Fruit fly (Drosophila melanogaster) whole organism, embryonic: ENCODE measurements around the gene Pp1-87B.

ENCODE experiments used
- Ada2b ChIP-seq: fragments of 200-800 bp; sonication (Bioruptor generic); IDR thresholded peaks from 2 replicates; pipeline ENCODE4 v1.3.6; 2022; ENCODE audit warnings: missing biosample characterization, missing genetic modification characterization
- Awh ChIP-seq: fragments of 200-800 bp; sonication (Bioruptor generic); IDR thresholded peaks from 2 replicates; pipeline ENCODE4, ENCODE4 v1.3.6; 2022; ENCODE audit warnings: missing biosample characterization, missing genetic modification characterization
- CG10209 ChIP-seq: fragments of 200-800 bp; sonication (Bioruptor generic); optimal IDR thresholded peaks from 3 replicates; lab custom pipeline; 2017; ENCODE audit warnings: missing biosample characterization, mild to moderate bottlenecking, missing genetic modification characterization, missing genetic modification reagents
- CG10543 ChIP-seq: fragments of 200-800 bp; sonication (Bioruptor generic); optimal IDR thresholded peaks from 3 replicates; lab custom pipeline; 2017; ENCODE audit warnings: missing biosample characterization, mild to moderate bottlenecking, missing genetic modification characterization, moderate library complexity
- CG11696 ChIP-seq: fragments of 200-800 bp; sonication (Bioruptor generic); IDR thresholded peaks from 2 replicates; pipeline ENCODE4 v1.3.6; 2022; ENCODE audit warnings: missing biosample characterization, missing genetic modification characterization
- CG12104 ChIP-seq: fragments of 200-800 bp; sonication (Bioruptor generic); optimal IDR thresholded peaks from 3 replicates; lab custom pipeline; 2016; ENCODE audit warnings: missing biosample characterization, missing genetic modification characterization
- CG12299 ChIP-seq: fragments of 200-800 bp; sonication (Bioruptor generic); optimal IDR thresholded peaks from 2 replicates; lab custom pipeline; 2018; ENCODE audit warnings: missing biosample characterization, mild to moderate bottlenecking, missing genetic modification characterization
- CG15269 ChIP-seq: fragments of 200-800 bp; sonication (Bioruptor generic); optimal IDR thresholded peaks from 2 replicates; lab custom pipeline; 2018; ENCODE audit warnings: missing biosample characterization, mild to moderate bottlenecking, missing genetic modification characterization, moderate library complexity
- CG18476 ChIP-seq: fragments of 200-800 bp; sonication (Bioruptor generic); optimal IDR thresholded peaks from 2 replicates; lab custom pipeline; 2016; ENCODE audit warnings: missing biosample characterization, mild to moderate bottlenecking, missing genetic modification characterization
- CG18619 ChIP-seq: fragments of 200-800 bp; sonication (Bioruptor generic); optimal IDR thresholded peaks from 3 replicates; lab custom pipeline; 2017; ENCODE audit warnings: missing biosample characterization, mild to moderate bottlenecking, missing genetic modification characterization
- CG30020 ChIP-seq: fragments of 200-800 bp; optimal IDR thresholded peaks from 2 replicates; lab custom pipeline; 2019; ENCODE audit warnings: missing biosample characterization, mild to moderate bottlenecking, missing genetic modification characterization, moderate library complexity
- CG3163 ChIP-seq: fragments of 200-800 bp; sonication (Bioruptor generic); optimal IDR thresholded peaks from 3 replicates; lab custom pipeline; 2016; ENCODE audit warnings: missing biosample characterization, missing genetic modification characterization
- CG32772 ChIP-seq: fragments of 200-800 bp; sonication (Bioruptor generic); IDR thresholded peaks from 2 replicates; pipeline ENCODE4 v1.3.6; 2022; ENCODE audit warnings: missing biosample characterization, missing genetic modification characterization
- CG34224 ChIP-seq: fragments of 200-800 bp; sonication (Bioruptor generic); IDR thresholded peaks from 3 replicates; pipeline ENCODE4 v1.3.6; 2022; ENCODE audit warnings: missing biosample characterization, missing genetic modification characterization; ENCODE audit not compliant: partially characterized antibody
- CG4360 ChIP-seq: fragments of 200-800 bp; sonication (Bioruptor generic); IDR thresholded peaks from 2 replicates; pipeline ENCODE4 v1.3.6; 2022; ENCODE audit warnings: missing biosample characterization, missing genetic modification characterization
- CG4617 ChIP-seq: fragments of 200-800 bp; sonication (Bioruptor generic); optimal IDR thresholded peaks from 3 replicates; lab custom pipeline; 2016; ENCODE audit warnings: missing biosample characterization, missing genetic modification characterization, borderline replicate concordance
- CG4730 ChIP-seq: fragments of 200-800 bp; sonication (Bioruptor generic); IDR thresholded peaks from 2 replicates; pipeline ENCODE4 v1.3.6; 2022; ENCODE audit warnings: missing biosample characterization, missing genetic modification characterization
- CG6254 ChIP-seq: fragments of 200-800 bp; sonication (Bioruptor generic); optimal IDR thresholded peaks from 3 replicates; lab custom pipeline; 2017; ENCODE audit warnings: mild to moderate bottlenecking, missing biosample characterization, missing genetic modification reagents, missing genetic modification characterization
- CG7357 ChIP-seq: fragments of 200-800 bp; sonication (Bioruptor generic); IDR thresholded peaks from 3 replicates; pipeline ENCODE4 v1.3.6; 2022; ENCODE audit warnings: missing biosample characterization, missing genetic modification characterization
- Chrac-16 ChIP-seq: fragments of 200-800 bp; sonication (Bioruptor generic); optimal IDR thresholded peaks from 3 replicates; lab custom pipeline; 2016; ENCODE audit warnings: missing biosample characterization, missing genetic modification characterization
- E2f2 ChIP-seq: fragments of 200-800 bp; sonication (Bioruptor generic); IDR thresholded peaks from 2 replicates; pipeline ENCODE4 v1.3.6; 2022; ENCODE audit warnings: missing biosample characterization, missing genetic modification characterization
- Eip74EF ChIP-seq, 2 experiments: fragments of 200-800 bp in 1 of 2; fragments of >200 bp in 1 of 2; sonication (Bioruptor generic) in 1 of 2; optimal IDR thresholded peaks; 2 replicates each; lab custom pipeline; 2017 to 2019; ENCODE audit warnings: missing biosample characterization in 2 of 2, missing genetic modification characterization in 2 of 2, mild to moderate bottlenecking in 1 of 2, moderate library complexity in 1 of 2
- HHEX ChIP-seq: fragments of 200-800 bp; sonication (Bioruptor generic); optimal IDR thresholded peaks from 3 replicates; lab custom pipeline; 2017; ENCODE audit warnings: missing biosample characterization, mild to moderate bottlenecking, missing genetic modification characterization, missing genetic modification reagents
- Hmr ChIP-seq: fragments of 200-800 bp; sonication (Bioruptor generic); optimal IDR thresholded peaks from 3 replicates; lab custom pipeline; 2017; ENCODE audit warnings: mild to moderate bottlenecking, missing biosample characterization, missing genetic modification reagents, missing genetic modification characterization
- Hsf ChIP-seq: fragments of 200-800 bp; sonication (Bioruptor generic); optimal IDR thresholded peaks from 3 replicates; lab custom pipeline; 2016; ENCODE audit warnings: missing biosample characterization, missing genetic modification characterization
- Med ChIP-seq: fragments of 200-800 bp; sonication (Bioruptor generic); peaks from one replicate; lab custom pipeline; 2016; ENCODE audit warnings: missing biosample characterization, missing genetic modification characterization, mild to moderate bottlenecking, inconsistent platforms, moderate library complexity
- NC2β ChIP-seq: fragments of 200-800 bp; sonication (Bioruptor generic); optimal IDR thresholded peaks from 2 replicates; lab custom pipeline; 2016; ENCODE audit warnings: missing biosample characterization, missing genetic modification characterization
- Rx ChIP-seq: fragments of 200-800 bp; sonication (Bioruptor generic); IDR thresholded peaks from 2 replicates; pipeline ENCODE4 v1.3.6; 2022; ENCODE audit warnings: missing biosample characterization, missing genetic modification characterization
- Sox100B ChIP-seq: fragments of 200-800 bp; sonication (Bioruptor generic); optimal IDR thresholded peaks from 3 replicates; lab custom pipeline; 2018; ENCODE audit warnings: missing biosample characterization, mild to moderate bottlenecking, missing genetic modification characterization
- Sry-δ ChIP-seq: fragments of 200-800 bp; sonication (Bioruptor generic); optimal IDR thresholded peaks from 2 replicates; lab custom pipeline; 2016; ENCODE audit warnings: missing biosample characterization, missing genetic modification characterization
- bbx ChIP-seq: fragments of 200-800 bp; sonication (Bioruptor generic); IDR thresholded peaks from 2 replicates; pipeline ENCODE4 v1.3.6; 2022; ENCODE audit warnings: missing biosample characterization, missing genetic modification characterization; ENCODE audit not compliant: partially characterized antibody
- bigmax ChIP-seq: fragments of 200-800 bp; sonication (Bioruptor generic); optimal IDR thresholded peaks from 2 replicates; lab custom pipeline; 2018; ENCODE audit warnings: missing biosample characterization, mild to moderate bottlenecking, missing genetic modification characterization
- btn ChIP-seq: fragments of 200-800 bp; sonication (Bioruptor generic); optimal IDR thresholded peaks from 2 replicates; lab custom pipeline; 2016; ENCODE audit warnings: missing biosample characterization, missing genetic modification characterization
- croc ChIP-seq: fragments of 200-800 bp; sonication (Bioruptor generic); conservative IDR thresholded peaks from 3 replicates; pipeline ENCODE4 v1.3.6; 2022; ENCODE audit warnings: missing biosample characterization, missing genetic modification characterization
- dmrt11E ChIP-seq: fragments of 200-800 bp; sonication (Bioruptor generic); optimal IDR thresholded peaks from 3 replicates; lab custom pipeline; 2018; ENCODE audit warnings: missing biosample characterization, mild to moderate bottlenecking, missing genetic modification characterization, moderate library complexity
- ems ChIP-seq: fragments of 200-800 bp; sonication (Bioruptor generic); optimal IDR thresholded peaks from 3 replicates; lab custom pipeline; 2016; ENCODE audit warnings: missing biosample characterization, missing genetic modification characterization
- ftz-f1 ChIP-seq: fragments of 200-800 bp; sonication (Bioruptor generic); optimal IDR thresholded peaks from 2 replicates; lab custom pipeline; 2016; ENCODE audit warnings: missing biosample characterization, missing genetic modification characterization
- grn ChIP-seq: fragments of 200-800 bp; sonication (Bioruptor generic); optimal IDR thresholded peaks from 3 replicates; lab custom pipeline; 2017; ENCODE audit warnings: missing biosample characterization, missing genetic modification characterization
- hb ChIP-seq: fragments of 200-800 bp; sonication (Bioruptor generic); IDR thresholded peaks from 3 replicates; pipeline ENCODE4 v1.3.6; 2022; ENCODE audit warnings: missing biosample characterization, missing genetic modification characterization; ENCODE audit not compliant: partially characterized antibody
- inv ChIP-seq: fragments of 200-800 bp; sonication (Bioruptor generic); IDR thresholded peaks from 2 replicates; pipeline ENCODE4 v1.3.6; 2022; ENCODE audit warnings: missing biosample characterization, missing genetic modification characterization; ENCODE audit not compliant: partially characterized antibody
- oc ChIP-seq: fragments of 200-800 bp; sonication (Bioruptor generic); optimal IDR thresholded peaks from 2 replicates; lab custom pipeline; 2018; ENCODE audit warnings: missing biosample characterization, mild to moderate bottlenecking, missing genetic modification characterization, moderate library complexity
- sima ChIP-seq: fragments of 200-800 bp; sonication (Bioruptor generic); optimal IDR thresholded peaks from 2 replicates; lab custom pipeline; 2016; ENCODE audit warnings: missing biosample characterization, missing genetic modification characterization
- sna ChIP-seq: fragments of 200-800 bp; sonication (Bioruptor generic); IDR thresholded peaks from 2 replicates; pipeline ENCODE4 v1.3.6; 2022; ENCODE audit warnings: missing biosample characterization, missing genetic modification characterization; ENCODE audit not compliant: partially characterized antibody
- tap ChIP-seq: fragments of 200-800 bp; optimal IDR thresholded peaks from 3 replicates; lab custom pipeline; 2019; ENCODE audit warnings: missing biosample characterization, mild to moderate bottlenecking, missing genetic modification characterization, moderate library complexity
- tll ChIP-seq, 2 experiments: fragments of 200-800 bp in 1 of 2; fragments of >200 bp in 1 of 2; sonication (Bioruptor generic) in 1 of 2; optimal IDR thresholded peaks; 2 replicates each; lab custom pipeline; 2017 to 2019; ENCODE audit warnings: missing biosample characterization in 2 of 2, missing genetic modification characterization in 2 of 2, mild to moderate bottlenecking in 1 of 2, moderate library complexity in 1 of 2
- wor ChIP-seq: fragments of 200-800 bp; sonication (Bioruptor generic); IDR thresholded peaks from 2 replicates; pipeline ENCODE4 v1.3.6; 2022; ENCODE audit warnings: missing biosample characterization, missing genetic modification characterization
- z ChIP-seq: fragments of 200-800 bp; sonication (Bioruptor generic); IDR thresholded peaks from 3 replicates; pipeline ENCODE4 v1.3.6; 2022; ENCODE audit warnings: missing biosample characterization, missing genetic modification characterization
- zen ChIP-seq: fragments of 200-800 bp; sonication (Bioruptor generic); optimal IDR thresholded peaks from 3 replicates; lab custom pipeline; 2018; ENCODE audit warnings: missing biosample characterization, mild to moderate bottlenecking, missing genetic modification characterization, moderate library complexity

Pp1-87B gene

DNA sequence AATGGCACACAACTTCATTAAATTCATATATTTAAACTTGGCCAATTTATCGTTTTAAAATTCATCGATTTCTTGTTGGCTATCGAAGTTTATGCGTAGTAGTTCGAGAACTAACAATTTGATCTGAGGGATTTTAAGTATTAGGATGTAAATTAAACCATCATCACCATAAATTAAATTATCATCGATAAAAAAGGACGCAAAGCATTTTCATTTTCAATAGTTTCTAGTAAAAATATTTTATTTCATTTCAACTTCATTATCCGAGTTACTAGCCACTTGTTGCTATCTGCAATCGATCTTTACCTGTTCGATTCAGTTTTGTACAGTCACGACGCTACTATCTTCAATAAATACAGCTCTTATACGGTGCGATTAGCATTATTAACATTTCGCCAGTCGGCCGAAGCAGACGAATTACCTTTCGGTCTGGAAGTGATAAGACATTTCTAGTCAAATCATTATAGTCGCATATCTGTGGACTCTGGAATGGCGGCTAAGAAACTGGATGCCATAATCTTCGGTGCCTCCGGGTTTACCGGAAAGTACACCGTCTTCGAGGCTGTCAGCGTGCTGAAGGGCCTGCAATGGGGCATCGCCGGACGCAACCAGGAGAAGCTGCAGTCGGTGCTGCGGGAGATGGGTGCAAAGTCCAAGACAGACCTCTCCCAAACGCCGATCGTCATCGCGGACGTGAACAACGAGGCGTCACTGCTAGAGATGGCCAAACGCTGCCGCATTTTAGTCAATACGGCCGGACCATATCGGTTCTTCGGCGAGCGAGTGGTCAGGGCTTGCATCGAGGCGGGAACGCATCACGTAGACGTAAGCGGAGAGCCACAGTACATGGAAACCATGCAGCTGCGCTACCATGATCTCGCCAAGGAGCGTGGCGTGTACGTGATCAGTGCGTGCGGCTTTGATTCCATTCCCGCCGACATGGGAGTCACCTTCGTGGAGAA is 19.2 kb downstream of the Pp1-87B start, which contains the start of gene CG5167 (continued):
- TF ChIP-seq CG3163 (GFP tag; lab: Kevin White, UChicago) (no peak), sna (GFP tag; lab: Robert Waterston, UW) (no peak), Rx (GFP tag; lab: Robert Waterston, UW) (no peak), oc (tag; lab: Kevin White, UChicago) (no peak), E2f2 (peak; percentile 50; the same call in 1 of the 2 replicates), CG10543 (GFP tag; lab: Kevin White, UChicago) (no peak), Eip74EF (GFP tag; optimal IDR thresholded peaks at IDR 0.05; lab: Kevin White, UChicago) (no peak), grn (GFP tag; lab: Kevin White, UChicago) (peak; percentile 93), Sry-δ (GFP tag; lab: Kevin White, UChicago) (peak; percentile 45), ftz-f1 (GFP tag; lab: Kevin White, UChicago) (no peak), Ada2b (GFP tag; lab: Robert Waterston, UW) (no peak), tap (tag; lab: Kevin White, UChicago) (peak; percentile 60), Hmr (peak; percentile 35), tll (GFP tag; optimal IDR thresholded peaks at IDR 0.05; lab: Kevin White, UChicago) (no peak), zen (peak; percentile 57), z (GFP tag; lab: Robert Waterston, UW) (no peak), CG34224 (GFP tag; lab: Robert Waterston, UW) (peak; percentile 43; the same call in 2 of the 3 replicates), bbx (GFP tag; lab: Robert Waterston, UW) (0 out of 2 replicates have a peak, but pooled peaks have one; percentile 22), Chrac-16 (peak; percentile 35), ems (GFP tag; lab: Kevin White, UChicago) (no peak), CG6254 (no peak), dmrt11E (peak; percentile 42), CG18476 (GFP tag; lab: Kevin White, UChicago) (no peak), CG7357 (GFP tag; lab: Robert Waterston, UW) (no peak), CG10209 (no peak), CG4360 (no peak), CG32772 (GFP tag; lab: Robert Waterston, UW) (no peak), Awh (GFP tag; lab: Robert Waterston, UW) (no peak), bigmax (GFP tag; lab: Kevin White, UChicago) (no peak), Sox100B (GFP tag; lab: Kevin White, UChicago) (no peak), CG18619 (GFP tag; lab: Kevin White, UChicago) (no peak), CG15269 (tag; lab: Kevin White, UChicago) (peak; percentile 47), NC2β (GFP tag; lab: Kevin White, UChicago) (no peak), CG4730 (GFP tag; lab: Robert Waterston, UW) (peak; percentile 8; the same call in 1 of the 2 replicates), sima (GFP tag; lab: Kevin White, UChicago) (no peak), CG12104 (GFP tag; lab: Kevin White, UChicago) (peak; percentile 36), Med (GFP tag; lab: Kevin White, UChicago) (peak; percentile 55), inv (GFP tag; lab: Robert Waterston, UW) (no peak), CG11696 (GFP tag; lab: Robert Waterston, UW) (no peak), CG30020 (tag; lab: Kevin White, UChicago) (peak; percentile 5), croc (GFP tag; lab: Robert Waterston, UW) (no peak), btn (GFP tag; lab: Kevin White, UChicago) (no peak), CG12299 (tag; lab: Kevin White, UChicago) (no peak), Hsf (GFP tag; lab: Kevin White, UChicago) (no peak), wor (GFP tag; lab: Robert Waterston, UW) (no peak), hb (GFP tag; lab: Robert Waterston, UW) (no peak), CG4617 (GFP tag; lab: Kevin White, UChicago) (no peak), HHEX (GFP tag; lab: Kevin White, UChicago) (no peak)
